Fruit fly (Drosophila melanogaster): ENCODE measurements around the gene CG45413.

CG45413 gene

DNA sequence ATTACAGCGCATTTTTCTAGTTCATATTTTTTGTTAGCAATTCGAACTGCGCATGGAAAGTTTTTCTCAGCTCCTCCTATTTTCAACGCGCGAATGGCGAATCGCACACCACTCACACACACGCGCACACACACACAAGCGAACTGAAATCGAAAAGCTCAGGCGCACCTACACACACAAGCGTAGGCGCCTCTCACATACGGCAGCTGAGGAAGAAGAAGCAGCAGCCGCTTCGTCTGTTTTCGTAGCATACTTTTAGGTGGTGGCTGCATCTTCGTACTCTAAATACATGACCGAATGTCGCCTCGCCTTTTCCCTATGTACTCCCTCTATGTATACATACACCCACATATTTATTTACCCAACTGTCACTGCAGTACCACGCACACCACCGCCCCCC lies 5.9 kb downstream of the CG45413 start:
- TF ChIP-seq noc (tag; optimal IDR thresholded peaks at IDR 0.05), result no peak

DNA sequence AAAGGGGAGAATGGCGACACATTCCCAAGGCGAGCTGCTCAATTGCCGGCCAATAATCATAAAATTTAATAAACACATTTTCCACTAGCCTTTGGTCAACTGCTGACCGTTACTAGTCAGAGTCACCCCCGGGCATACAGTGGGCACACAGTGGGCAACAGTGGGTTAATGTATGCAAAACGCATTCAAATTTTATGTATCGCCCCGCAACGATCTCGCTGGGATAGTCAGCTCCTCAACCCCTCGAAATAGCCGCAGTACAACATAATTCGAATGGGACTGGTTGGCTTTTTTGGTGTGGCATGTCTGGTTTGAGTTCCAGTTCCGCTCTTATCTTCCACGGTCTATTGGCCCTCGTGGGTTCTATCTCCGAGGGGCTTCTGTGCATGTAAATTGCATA lies 12.5 kb downstream of the CG45413 start:
- no peak for TF ChIP-seq noc (tag; optimal IDR thresholded peaks at IDR 0.05)

DNA sequence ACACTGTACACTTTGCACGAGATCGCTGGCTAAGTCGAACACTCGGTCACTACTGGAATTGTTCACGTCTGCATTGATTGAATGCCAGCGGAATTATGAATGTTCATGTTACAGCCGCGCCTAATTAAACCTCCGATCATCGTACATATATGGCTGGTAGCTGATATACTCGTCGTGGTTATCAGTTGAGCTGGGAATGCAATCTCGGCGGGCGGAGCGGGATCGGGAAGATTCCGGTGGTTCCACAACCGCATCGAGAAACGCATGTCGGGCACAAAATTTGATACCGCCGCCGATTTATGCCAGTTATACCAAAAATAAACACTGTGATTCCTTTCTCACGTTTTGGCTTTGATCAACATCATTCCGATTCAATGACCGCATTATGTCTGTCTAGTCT lies 17.0 kb downstream of the CG45413 start, which contains the start of gene Prat2:
Prat2 (minus strand) TSS at position 101 of the 400 bp plus-strand sequence.
- no peak for TF ChIP-seq noc (tag; optimal IDR thresholded peaks at IDR 0.05)

DNA sequence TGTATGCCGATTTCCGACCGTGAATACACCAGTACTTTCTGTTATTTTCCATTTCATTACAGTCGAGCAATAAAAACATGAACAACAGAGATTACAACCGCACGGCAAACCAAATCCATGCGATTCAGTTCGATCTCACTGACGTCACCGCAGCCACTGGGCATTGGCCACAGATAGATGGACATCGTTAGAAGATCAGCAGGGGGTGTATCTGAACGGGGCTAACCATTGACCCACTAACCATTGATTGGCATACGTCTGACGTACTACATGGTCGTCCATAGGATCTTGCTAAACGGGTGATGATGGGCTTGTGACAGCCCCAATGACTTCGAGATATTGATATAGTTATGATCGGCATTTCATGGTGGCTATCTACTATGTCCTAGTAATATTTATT lies 17.9 kb downstream of the CG45413 start:
- TF ChIP-seq noc (tag; optimal IDR thresholded peaks at IDR 0.05), result no peak

DNA sequence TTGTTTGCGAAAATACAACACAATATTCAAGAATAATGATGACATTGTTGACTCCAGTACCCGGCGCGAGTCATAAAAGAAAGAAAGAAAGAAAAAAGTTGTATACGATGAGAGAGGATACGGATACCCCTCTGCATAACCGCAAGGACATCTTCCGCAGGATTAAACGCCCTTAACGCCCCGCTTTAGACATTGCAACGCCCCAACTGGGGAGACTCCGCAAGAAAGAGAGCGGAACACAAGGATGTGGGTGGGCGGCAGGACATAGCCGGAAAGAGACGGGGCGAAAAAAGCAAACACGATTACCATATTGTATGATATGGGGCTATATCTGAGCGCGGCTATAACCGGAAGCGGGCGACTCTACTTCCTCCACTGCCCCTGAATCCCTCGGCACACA lies 20.5 kb downstream of the CG45413 start:
- no peak for TF ChIP-seq noc (tag; optimal IDR thresholded peaks at IDR 0.05)

DNA sequence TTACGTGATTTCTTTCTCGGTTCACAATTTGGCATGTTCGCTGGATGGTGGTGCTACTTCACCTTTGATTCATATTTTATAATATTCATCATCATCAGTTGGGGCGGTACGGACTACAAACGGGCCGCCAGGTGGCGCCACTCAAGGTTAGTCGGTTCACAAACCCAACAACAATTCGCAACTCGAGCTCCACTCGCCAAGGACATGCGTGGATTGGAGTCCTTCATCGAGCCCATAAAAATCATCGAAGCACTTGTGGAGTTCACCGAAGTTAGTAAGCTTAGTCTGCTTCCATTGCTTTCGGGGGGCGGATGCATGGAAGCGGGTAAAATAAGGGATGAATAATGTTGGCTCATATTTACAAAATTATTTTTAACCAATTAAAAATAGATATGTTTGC lies 25.0 kb downstream of the CG45413 start:
- TF ChIP-seq noc (tag; optimal IDR thresholded peaks at IDR 0.05), result no peak

DNA sequence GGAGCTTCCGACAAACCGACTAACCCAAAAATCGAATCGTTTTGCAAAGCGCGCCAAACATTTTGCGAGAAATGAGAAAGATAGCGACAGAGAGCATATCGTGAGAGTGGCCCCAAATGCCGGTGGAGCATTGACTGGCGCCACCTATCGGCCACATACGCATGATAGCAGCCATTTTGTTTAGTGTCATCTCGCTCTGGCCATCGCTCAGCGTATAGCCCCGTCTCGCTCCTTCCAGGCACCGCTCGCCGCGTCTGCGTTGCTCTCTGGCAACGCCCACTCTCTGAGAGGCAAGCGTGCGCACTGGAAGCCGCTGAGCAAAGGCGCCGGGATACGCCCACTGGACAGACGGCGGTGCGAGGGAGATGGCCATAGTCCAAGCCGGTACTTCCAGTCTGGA lies 27.8 kb downstream of the CG45413 start:
- no peak for TF ChIP-seq noc (tag; optimal IDR thresholded peaks at IDR 0.05)

DNA sequence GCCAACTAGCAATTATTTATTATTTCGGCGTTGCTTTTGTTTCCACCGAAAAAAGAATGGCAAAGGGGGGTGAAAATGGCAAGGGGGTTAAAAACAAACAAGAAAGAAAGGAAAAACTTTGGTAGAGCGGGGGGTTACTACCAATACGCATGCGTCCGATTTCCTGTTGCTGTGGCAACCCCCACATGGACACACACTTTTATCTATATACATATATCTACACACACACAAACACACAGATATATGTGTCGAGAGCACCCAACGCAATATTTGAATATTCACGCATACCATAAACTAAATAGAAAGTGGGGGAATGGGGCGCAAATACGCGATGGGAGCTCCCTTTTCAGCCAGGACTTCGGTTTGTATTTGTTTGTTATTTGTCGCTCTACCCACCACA lies 32.5 kb downstream of the CG45413 start:
- TF ChIP-seq noc (tag; optimal IDR thresholded peaks at IDR 0.05), result no peak

DNA sequence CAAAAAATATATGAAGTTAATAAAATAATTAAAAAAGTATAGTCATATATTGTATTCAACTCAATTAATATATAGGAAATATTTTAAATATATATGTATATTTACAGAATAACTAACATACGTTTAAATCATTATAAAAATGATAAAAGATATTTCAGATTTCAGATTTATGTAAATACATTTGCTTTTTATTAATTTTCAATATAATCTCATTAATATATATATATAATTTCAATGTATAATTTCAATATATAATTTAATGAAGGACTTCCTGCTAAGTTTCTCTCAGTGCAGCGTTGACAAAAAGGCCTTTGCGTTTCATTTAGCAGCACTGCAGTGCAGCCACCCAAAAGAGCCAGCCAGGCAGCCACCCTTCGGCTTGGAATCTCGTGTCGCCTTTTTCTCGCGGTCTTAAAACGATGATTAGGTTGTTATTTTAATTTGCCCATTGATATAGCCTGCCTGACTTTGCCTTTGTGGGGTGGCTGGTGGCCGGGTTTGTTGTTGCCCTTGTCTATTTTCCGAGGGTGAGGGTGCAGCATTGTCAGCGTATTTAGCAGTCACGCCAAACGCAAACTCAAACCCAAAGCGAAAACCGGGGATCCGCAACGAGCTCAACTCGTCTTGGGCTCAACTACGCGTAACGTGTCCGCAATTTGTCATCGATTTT lies 45.9 kb downstream of the CG45413 start:
- no peak for TF ChIP-seq noc (tag; optimal IDR thresholded peaks at IDR 0.05)

DNA sequence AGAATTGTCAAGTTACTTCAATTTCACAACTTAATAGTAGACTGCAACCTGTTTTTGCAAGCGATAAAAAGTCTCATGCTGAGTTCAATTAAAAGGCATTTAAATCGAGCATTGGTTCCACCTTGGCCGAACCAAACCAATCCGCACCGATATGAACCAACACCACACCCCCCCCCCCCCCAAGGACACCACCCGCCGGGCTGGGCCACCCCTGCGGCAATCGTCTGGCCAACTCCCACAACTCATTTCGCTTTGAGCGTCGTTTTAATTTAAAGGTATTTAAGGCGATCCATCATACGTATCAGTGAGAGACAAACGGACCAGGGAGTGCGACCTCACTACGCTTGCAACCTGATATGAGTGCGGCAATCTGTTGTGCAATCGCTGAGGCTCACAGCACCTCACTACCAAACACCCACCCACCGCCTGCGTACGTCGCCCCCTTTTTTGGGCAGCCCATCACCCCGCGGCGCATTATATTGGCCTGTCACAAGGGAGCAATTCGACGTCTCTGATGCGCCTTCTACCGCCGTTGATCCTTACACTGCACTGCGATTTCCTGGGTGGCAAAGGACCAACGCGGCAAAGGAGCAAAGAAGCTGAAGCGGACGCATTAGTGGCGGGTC lies 46.8 kb downstream of the CG45413 start:
- no peak for TF ChIP-seq noc (tag; optimal IDR thresholded peaks at IDR 0.05)

Data from whole organism, larva.